Fruit fly (Drosophila melanogaster): ENCODE data around the gene CG6149.

Gene CG6149

dm6 chr3L:11415382-11415781 is 19.9 kb downstream of the CG6149 start:
- TF ChIP-seq h (optimal IDR thresholded peaks at IDR 0.05) (no peak), Sin3A (optimal IDR thresholded peaks at IDR 0.05) (no peak), Myc (optimal IDR thresholded peaks at IDR 0.05) (no peak), insv (optimal IDR thresholded peaks at IDR 0.05) (no peak), psq (optimal IDR thresholded peaks at IDR 0.05) (no peak), ttk (optimal IDR thresholded peaks at IDR 0.05) (no peak)

- no peak for TF ChIP-seq insv (optimal IDR thresholded peaks at IDR 0.05)
- no peak for TF ChIP-seq Sin3A (optimal IDR thresholded peaks at IDR 0.05)
- TF ChIP-seq h (optimal IDR thresholded peaks at IDR 0.05): no peak
- no peak for TF ChIP-seq Myc (optimal IDR thresholded peaks at IDR 0.05)
- no peak for TF ChIP-seq psq (optimal IDR thresholded peaks at IDR 0.05)
- no peak for TF ChIP-seq ttk (optimal IDR thresholded peaks at IDR 0.05)
These were observed 20.8 kb downstream of the CG6149 start for dm6 chr3L:11414453-11414852.

dm6 chr3L:11413697-11414096 is 21.6 kb downstream of the CG6149 start:
- TF ChIP-seq h (optimal IDR thresholded peaks at IDR 0.05) (no peak), Myc (optimal IDR thresholded peaks at IDR 0.05) (no peak), ttk (optimal IDR thresholded peaks at IDR 0.05) (no peak), insv (optimal IDR thresholded peaks at IDR 0.05) (no peak), psq (optimal IDR thresholded peaks at IDR 0.05) (no peak), Sin3A (optimal IDR thresholded peaks at IDR 0.05) (no peak)

- TF ChIP-seq psq (optimal IDR thresholded peaks at IDR 0.05) (no peak), Sin3A (optimal IDR thresholded peaks at IDR 0.05) (no peak), Myc (optimal IDR thresholded peaks at IDR 0.05) (no peak), ttk (optimal IDR thresholded peaks at IDR 0.05) (no peak), insv (optimal IDR thresholded peaks at IDR 0.05) (no peak), h (optimal IDR thresholded peaks at IDR 0.05) (no peak)
These were observed 24.8 kb downstream of the CG6149 start for dm6 chr3L:11410505-11410904.

dm6 chr3L:11408282-11409047 is 26.8 kb downstream of the CG6149 start:
- TF ChIP-seq Sin3A (optimal IDR thresholded peaks at IDR 0.05) (no peak), psq (optimal IDR thresholded peaks at IDR 0.05) (no peak), ttk (optimal IDR thresholded peaks at IDR 0.05) (no peak), h (optimal IDR thresholded peaks at IDR 0.05) (no peak), insv (optimal IDR thresholded peaks at IDR 0.05) (no peak), Myc (optimal IDR thresholded peaks at IDR 0.05) (no peak)

dm6 chr3L:11407202-11407829 is 28.0 kb downstream of the CG6149 start:
- no peak for TF ChIP-seq psq (optimal IDR thresholded peaks at IDR 0.05)
- no peak for TF ChIP-seq ttk (optimal IDR thresholded peaks at IDR 0.05)
- TF ChIP-seq Myc (optimal IDR thresholded peaks at IDR 0.05): no peak
- no peak for TF ChIP-seq Sin3A (optimal IDR thresholded peaks at IDR 0.05)
- no peak for TF ChIP-seq h (optimal IDR thresholded peaks at IDR 0.05)
- TF ChIP-seq insv (optimal IDR thresholded peaks at IDR 0.05): no peak

dm6 chr3L:11406535-11407201 is 28.6 kb downstream of the CG6149 start:
- TF ChIP-seq psq (optimal IDR thresholded peaks at IDR 0.05) (no peak), ttk (optimal IDR thresholded peaks at IDR 0.05) (no peak), h (optimal IDR thresholded peaks at IDR 0.05) (no peak), Sin3A (optimal IDR thresholded peaks at IDR 0.05) (no peak), insv (optimal IDR thresholded peaks at IDR 0.05) (no peak), Myc (optimal IDR thresholded peaks at IDR 0.05) (no peak)

dm6 chr3L:11405362-11406254 is 29.7 kb downstream of the CG6149 start:
- TF ChIP-seq h (optimal IDR thresholded peaks at IDR 0.05) (no peak), insv (optimal IDR thresholded peaks at IDR 0.05) (no peak), Sin3A (optimal IDR thresholded peaks at IDR 0.05) (no peak), ttk (optimal IDR thresholded peaks at IDR 0.05) (no peak), Myc (optimal IDR thresholded peaks at IDR 0.05) (no peak), psq (optimal IDR thresholded peaks at IDR 0.05) (no peak)

dm6 chr3L:11403542-11403941 is 31.7 kb downstream of the CG6149 start:
- TF ChIP-seq Sin3A (optimal IDR thresholded peaks at IDR 0.05): no peak
- TF ChIP-seq Myc (optimal IDR thresholded peaks at IDR 0.05): no peak
- TF ChIP-seq ttk (optimal IDR thresholded peaks at IDR 0.05): no peak
- TF ChIP-seq psq (optimal IDR thresholded peaks at IDR 0.05): no peak
- TF ChIP-seq insv (optimal IDR thresholded peaks at IDR 0.05): no peak
- TF ChIP-seq h (optimal IDR thresholded peaks at IDR 0.05): no peak

dm6 chr3L:11402305-11402704 is 33.0 kb downstream of the CG6149 start:
- TF ChIP-seq h (optimal IDR thresholded peaks at IDR 0.05) (no peak), insv (optimal IDR thresholded peaks at IDR 0.05) (no peak), ttk (optimal IDR thresholded peaks at IDR 0.05) (no peak), Myc (optimal IDR thresholded peaks at IDR 0.05) (no peak), psq (optimal IDR thresholded peaks at IDR 0.05) (no peak), Sin3A (optimal IDR thresholded peaks at IDR 0.05) (no peak)

dm6 chr3L:11400673-11401186 is 34.5 kb downstream of the CG6149 start:
- TF ChIP-seq Myc (optimal IDR thresholded peaks at IDR 0.05): no peak
- TF ChIP-seq h (optimal IDR thresholded peaks at IDR 0.05): no peak
- TF ChIP-seq insv (optimal IDR thresholded peaks at IDR 0.05): no peak
- TF ChIP-seq Sin3A (optimal IDR thresholded peaks at IDR 0.05): no peak
- no peak for TF ChIP-seq ttk (optimal IDR thresholded peaks at IDR 0.05)
- TF ChIP-seq psq (optimal IDR thresholded peaks at IDR 0.05): no peak
